Worm (Caenorhabditis elegans): ENCODE results near the gene sel-2.

DNA sequence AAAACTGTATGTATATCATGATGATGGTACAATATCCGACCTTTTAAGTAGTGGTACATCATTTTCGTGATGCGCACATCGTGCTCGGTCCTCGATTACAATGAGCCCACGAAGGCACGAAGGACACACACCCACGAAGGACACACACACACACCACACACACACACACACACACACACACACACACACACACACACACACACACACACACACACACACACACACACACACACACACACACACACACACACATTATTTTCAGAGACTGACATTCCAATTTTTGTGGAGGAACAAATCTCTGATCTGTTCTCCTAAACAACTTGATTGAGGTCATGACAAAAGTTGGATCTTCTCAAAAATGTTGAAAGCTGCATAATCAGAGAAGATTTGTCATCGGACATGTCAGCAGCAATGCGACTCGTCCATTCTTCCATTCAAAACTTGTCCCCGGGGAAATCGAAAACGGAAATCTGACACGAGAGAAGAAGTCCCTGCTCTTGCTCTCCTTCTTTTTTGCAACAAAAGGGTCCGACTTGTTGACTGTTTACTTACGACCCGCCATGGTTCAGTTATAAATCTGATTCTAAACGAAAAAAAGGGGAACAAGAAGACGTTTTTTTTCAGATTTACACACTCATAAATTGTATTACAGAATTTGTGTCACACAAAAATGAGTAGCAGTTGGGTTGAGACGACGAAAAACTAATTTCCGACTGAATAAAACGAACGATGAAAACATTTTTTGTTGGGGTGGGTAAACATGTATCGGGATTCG lies 14.2 kb upstream of the sel-2 start:
- no peak for TF ChIP-seq klf-2 (GFP tag; conservative IDR thresholded peaks at IDR 0.05)
- no peak for TF ChIP-seq T22C8.4 (GFP tag; IDR thresholded peaks at IDR 0.05)
- no peak for TF ChIP-seq ztf-29 (GFP tag; IDR thresholded peaks at IDR 0.05)
- no peak for TF ChIP-seq flt-1 (GFP tag; IDR thresholded peaks at IDR 0.05)
- no peak for TF ChIP-seq tab-1 (GFP tag; IDR thresholded peaks at IDR 0.05)
- TF ChIP-seq ztf-23 (GFP tag; IDR thresholded peaks at IDR 0.05): no peak
- no peak for TF ChIP-seq ref-1 (GFP tag; conservative IDR thresholded peaks at IDR 0.05)
- TF ChIP-seq cog-1 (tag; optimal IDR thresholded peaks at IDR 0.05): no peak
- no peak for TF ChIP-seq med-1 (GFP tag; optimal IDR thresholded peaks at IDR 0.05; ENCODE audit: insufficient read depth)

Data from whole organism, midembryonic.